Fruit fly (Drosophila melanogaster): Measurements from ENCODE around the gene nAChRbeta3.

dm6 chr2L:568030-568429, 23.1 kb downstream of the nAChRbeta3 start, which contains the start of the genes Nle and Sf3b1:
- no peak for TF ChIP-seq Pif1B (GFP tag; optimal IDR thresholded peaks at IDR 0.05)
- TF ChIP-seq Snoo (tag; optimal IDR thresholded peaks at IDR 0.05): no peak

All from whole organism, pupa.